Fruit fly (Drosophila melanogaster): Measurements from ENCODE around the gene CG9536.

CG9536 gene

dm6 chr2L:6426329-6426728, 50.4 kb downstream of the CG9536 start:
- TF ChIP-seq psq (optimal IDR thresholded peaks at IDR 0.05) (no peak), insv (optimal IDR thresholded peaks at IDR 0.05) (no peak)

All from Kc167 (cell line).